Fruit fly (Drosophila melanogaster) whole organism, embryonic: ENCODE measurements around the gene CG18473.
A peak's percentile ranks its signal among the peaks of the same experiment; 100 is the strongest.

Experiments used
- BtbVII ChIP-seq: fragments of 200-800 bp; sonication (Bioruptor generic); optimal IDR thresholded peaks from 3 replicates; lab custom pipeline; 2017; ENCODE audit warnings: missing biosample characterization, mild to moderate bottlenecking, missing genetic modification characterization
- C15 ChIP-seq: fragments of 200-800 bp; sonication (Bioruptor generic); IDR thresholded peaks from 3 replicates; pipeline ENCODE4 v1.3.6; 2022; ENCODE audit warnings: missing biosample characterization, missing genetic modification characterization
- CG10274 ChIP-seq: fragments of 200-800 bp; sonication (Bioruptor generic); optimal IDR thresholded peaks from 3 replicates; lab custom pipeline; 2017; ENCODE audit warnings: missing biosample characterization, mild to moderate bottlenecking, missing genetic modification characterization
- CG10462 ChIP-seq: fragments of 200-800 bp; sonication (Bioruptor generic); optimal IDR thresholded peaks from 2 replicates; lab custom pipeline; 2016; ENCODE audit warnings: missing biosample characterization, missing genetic modification characterization
- CG14860 ChIP-seq: fragments of 200-800 bp; sonication (Bioruptor generic); IDR thresholded peaks from 3 replicates; pipeline ENCODE4 v1.3.6; 2022; ENCODE audit warnings: missing biosample characterization, missing genetic modification characterization; ENCODE audit not compliant: partially characterized antibody
- CG15514 ChIP-seq: fragments of 200-800 bp; sonication (Bioruptor generic); optimal IDR thresholded peaks from 3 replicates; lab custom pipeline; 2017; ENCODE audit warnings: missing biosample characterization, missing genetic modification characterization, mild to moderate bottlenecking, moderate library complexity, missing genetic modification reagents
- CG1602 ChIP-seq: fragments of 200-800 bp; sonication (Bioruptor generic); optimal IDR thresholded peaks from 3 replicates; lab custom pipeline; 2016; ENCODE audit warnings: missing biosample characterization, missing genetic modification characterization
- CG16813 ChIP-seq: fragments of 200-800 bp; sonication (Bioruptor generic); IDR thresholded peaks from 3 replicates; pipeline ENCODE4 v1.3.6; 2022; ENCODE audit warnings: missing biosample characterization, missing genetic modification characterization; ENCODE audit not compliant: partially characterized antibody
- CG16863 ChIP-seq: fragments of 200-800 bp; sonication (Bioruptor generic); optimal IDR thresholded peaks from 3 replicates; lab custom pipeline; 2016; ENCODE audit warnings: missing biosample characterization, missing genetic modification characterization
- CG17361 ChIP-seq: fragments of 200-800 bp; sonication (Bioruptor generic); IDR thresholded peaks from 3 replicates; pipeline ENCODE4 v1.3.6; 2022; ENCODE audit warnings: missing biosample characterization, missing genetic modification characterization
- CG2199 ChIP-seq: fragments of 200-800 bp; sonication (Bioruptor generic); IDR thresholded peaks from 3 replicates; pipeline ENCODE4 v1.3.6; 2022; ENCODE audit warnings: missing biosample characterization, missing genetic modification characterization
- CG2889 ChIP-seq: fragments of 200-800 bp; sonication (Bioruptor generic); IDR thresholded peaks from 3 replicates; pipeline ENCODE4 v1.3.6; 2022; ENCODE audit warnings: missing biosample characterization, missing genetic modification characterization
- CG3995 ChIP-seq: fragments of 200-800 bp; sonication (Bioruptor generic); optimal IDR thresholded peaks from 3 replicates; lab custom pipeline; 2016; ENCODE audit warnings: missing biosample characterization, missing genetic modification characterization
- CG4328 ChIP-seq: fragments of 200-800 bp; sonication (Bioruptor generic); optimal IDR thresholded peaks from 3 replicates; lab custom pipeline; 2017; ENCODE audit warnings: missing biosample characterization, missing genetic modification reagents, missing genetic modification characterization
- CG6272 ChIP-seq: fragments of 200-800 bp; sonication (Bioruptor generic); IDR thresholded peaks from 2 replicates; pipeline ENCODE4 v1.3.6; 2022; ENCODE audit warnings: missing biosample characterization, missing genetic modification characterization
- CG6689 ChIP-seq: fragments of 200-800 bp; sonication (Bioruptor generic); IDR thresholded peaks from 2 replicates; pipeline ENCODE4 v1.3.6; 2022; ENCODE audit warnings: missing biosample characterization, missing genetic modification characterization
- CG6765 ChIP-seq: fragments of 200-800 bp; sonication (Bioruptor generic); optimal IDR thresholded peaks from 3 replicates; lab custom pipeline; 2017; ENCODE audit warnings: missing biosample characterization, mild to moderate bottlenecking, missing genetic modification characterization
- CG7556 ChIP-seq: fragments of 200-800 bp; sonication (Bioruptor generic); optimal IDR thresholded peaks from 2 replicates; lab custom pipeline; 2017; ENCODE audit warnings: missing biosample characterization, mild to moderate bottlenecking, missing genetic modification characterization
- CG7987 ChIP-seq: fragments of 200-800 bp; sonication (Bioruptor generic); optimal IDR thresholded peaks from 2 replicates; lab custom pipeline; 2018; ENCODE audit warnings: missing biosample characterization, mild to moderate bottlenecking, missing genetic modification characterization, moderate library complexity
- CoRest ChIP-seq: fragments of 200-800 bp; sonication (Bioruptor generic); optimal IDR thresholded peaks from 3 replicates; lab custom pipeline; 2018; ENCODE audit warnings: missing biosample characterization, mild to moderate bottlenecking, missing genetic modification characterization, moderate library complexity
- D ChIP-seq, 2 experiments: fragments of 200-800 bp in 1 of 2; fragments of >200 bp in 1 of 2; sonication (Bioruptor generic) in 1 of 2; optimal IDR thresholded peaks; 2 replicates in 1 of 2; 3 replicates in 1 of 2; lab custom pipeline; 2017; ENCODE audit warnings: mild to moderate bottlenecking in 1 of 2, missing biosample characterization in 1 of 2, missing genetic modification characterization in 1 of 2, missing genetic modification reagents in 1 of 2
- Dfd ChIP-seq, 2 experiments: fragments of >200 bp; optimal IDR thresholded peaks; 2 replicates each; lab custom pipeline; 2017; ENCODE audit warnings: missing biosample characterization in 2 of 2, missing genetic modification characterization in 2 of 2
- Doc3 ChIP-seq: fragments of 200-800 bp; sonication (Bioruptor generic); IDR thresholded peaks from 3 replicates; pipeline ENCODE4 v1.3.6; 2022; ENCODE audit warnings: missing biosample characterization, missing genetic modification characterization; ENCODE audit not compliant: partially characterized antibody
- H2.0 ChIP-seq: fragments of 200-800 bp; sonication (Bioruptor generic); IDR thresholded peaks from 2 replicates; pipeline ENCODE4 v1.3.6; 2022; ENCODE audit warnings: missing biosample characterization, missing genetic modification characterization
- HHEX ChIP-seq: fragments of 200-800 bp; sonication (Bioruptor generic); optimal IDR thresholded peaks from 3 replicates; lab custom pipeline; 2017; ENCODE audit warnings: missing biosample characterization, mild to moderate bottlenecking, missing genetic modification characterization, missing genetic modification reagents
- HLH3B ChIP-seq: fragments of 200-800 bp; sonication (Bioruptor generic); IDR thresholded peaks from 2 replicates; pipeline ENCODE4 v1.3.6; 2022; ENCODE audit warnings: missing biosample characterization, missing genetic modification characterization
- HLH4C ChIP-seq: fragments of 200-800 bp; sonication (Bioruptor generic); IDR thresholded peaks from 3 replicates; pipeline ENCODE4 v1.3.6; 2022; ENCODE audit warnings: missing biosample characterization, missing genetic modification characterization; ENCODE audit not compliant: partially characterized antibody
- Hr39 ChIP-seq: fragments of >200 bp; optimal IDR thresholded peaks from 2 replicates; lab custom pipeline; 2017
- MTF-1 ChIP-seq: fragments of 200-800 bp; sonication (Bioruptor generic); optimal IDR thresholded peaks from 2 replicates; lab custom pipeline; 2018; ENCODE audit warnings: missing biosample characterization, mild to moderate bottlenecking, missing genetic modification characterization, borderline replicate concordance
- NC2α ChIP-seq: fragments of 200-800 bp; sonication (Bioruptor generic); optimal IDR thresholded peaks from 2 replicates; lab custom pipeline; 2016; ENCODE audit warnings: missing biosample characterization, missing genetic modification characterization
- Six4 ChIP-seq: fragments of 200-800 bp; sonication (Bioruptor generic); optimal IDR thresholded peaks from 2 replicates; lab custom pipeline; 2016; ENCODE audit warnings: missing biosample characterization, missing genetic modification characterization
- ac ChIP-seq: fragments of 200-800 bp; sonication (Bioruptor generic); optimal IDR thresholded peaks from 3 replicates; lab custom pipeline; 2017; ENCODE audit warnings: missing biosample characterization, mild to moderate bottlenecking, missing genetic modification characterization
- cg ChIP-seq: fragments of 200-800 bp; sonication (Bioruptor generic); optimal IDR thresholded peaks from 3 replicates; lab custom pipeline; 2019; ENCODE audit warnings: missing biosample characterization, mild to moderate bottlenecking, missing genetic modification characterization, moderate library complexity
- ci ChIP-seq: fragments of 200-800 bp; sonication (Bioruptor generic); IDR thresholded peaks from 3 replicates; pipeline ENCODE4 v1.3.6; 2022; ENCODE audit warnings: missing biosample characterization, missing genetic modification characterization
- ind ChIP-seq: fragments of 200-800 bp; sonication (Bioruptor generic); optimal IDR thresholded peaks from 3 replicates; lab custom pipeline; 2016; ENCODE audit warnings: missing biosample characterization, missing genetic modification characterization
- lmd ChIP-seq: fragments of 200-800 bp; sonication (Bioruptor generic); IDR thresholded peaks from 2 replicates; pipeline ENCODE4 v1.3.6; 2022; ENCODE audit warnings: missing biosample characterization, missing genetic modification characterization
- lola ChIP-seq, 3 experiments: fragments of >200 bp in 2 of 3; fragments of 200-800 bp in 1 of 3; sonication (Bioruptor generic) in 1 of 3; optimal IDR thresholded peaks; 2 replicates each; lab custom pipeline; 2017 to 2019; ENCODE audit warnings: missing biosample characterization in 3 of 3, missing genetic modification characterization in 3 of 3, mild to moderate bottlenecking in 1 of 3, moderate library complexity in 1 of 3
- luna ChIP-seq: fragments of 200-800 bp; sonication (Bioruptor generic); optimal IDR thresholded peaks from 2 replicates; lab custom pipeline; 2016; ENCODE audit warnings: missing biosample characterization, missing genetic modification characterization
- mam ChIP-seq: fragments of 200-800 bp; sonication (Bioruptor generic); optimal IDR thresholded peaks from 3 replicates; lab custom pipeline; 2016; ENCODE audit warnings: missing biosample characterization, missing genetic modification characterization
- nau ChIP-seq: fragments of 200-800 bp; sonication (Bioruptor generic); optimal IDR thresholded peaks from 3 replicates; lab custom pipeline; 2017; ENCODE audit warnings: missing biosample characterization, mild to moderate bottlenecking, missing genetic modification characterization, missing genetic modification reagents
- pzg ChIP-seq: fragments of 200-800 bp; sonication (Bioruptor generic); optimal IDR thresholded peaks from 3 replicates; lab custom pipeline; 2018; ENCODE audit warnings: missing biosample characterization, mild to moderate bottlenecking, missing genetic modification characterization, moderate library complexity
- shn ChIP-seq: fragments of 200-800 bp; sonication (Bioruptor generic); optimal IDR thresholded peaks from 3 replicates; lab custom pipeline; 2016; ENCODE audit warnings: missing biosample characterization, missing genetic modification characterization
- sima ChIP-seq: fragments of 200-800 bp; sonication (Bioruptor generic); optimal IDR thresholded peaks from 2 replicates; lab custom pipeline; 2016; ENCODE audit warnings: missing biosample characterization, missing genetic modification characterization
- stc ChIP-seq: fragments of 200-800 bp; sonication (Bioruptor generic); IDR thresholded peaks from 2 replicates; pipeline ENCODE4 v1.3.6; 2022; ENCODE audit warnings: missing biosample characterization, missing genetic modification characterization
- stwl ChIP-seq: fragments of 200-800 bp; sonication (Bioruptor generic); optimal IDR thresholded peaks from 3 replicates; lab custom pipeline; 2018; ENCODE audit warnings: missing biosample characterization, mild to moderate bottlenecking, missing genetic modification characterization, moderate library complexity
- tap ChIP-seq: fragments of 200-800 bp; optimal IDR thresholded peaks from 3 replicates; lab custom pipeline; 2019; ENCODE audit warnings: missing biosample characterization, mild to moderate bottlenecking, missing genetic modification characterization, moderate library complexity
- tup ChIP-seq: fragments of 200-800 bp; sonication (Bioruptor generic); optimal IDR thresholded peaks from 2 replicates; lab custom pipeline; 2016; ENCODE audit warnings: missing biosample characterization, mild to moderate bottlenecking, missing genetic modification characterization, moderate library complexity
- yki ChIP-seq: fragments of >200 bp; optimal IDR thresholded peaks from 3 replicates; lab custom pipeline; 2018
- zen ChIP-seq: fragments of 200-800 bp; sonication (Bioruptor generic); optimal IDR thresholded peaks from 3 replicates; lab custom pipeline; 2018; ENCODE audit warnings: missing biosample characterization, mild to moderate bottlenecking, missing genetic modification characterization, moderate library complexity
- zfh2 ChIP-seq: fragments of 200-800 bp; sonication (Bioruptor generic); optimal IDR thresholded peaks from 2 replicates; lab custom pipeline; 2016; ENCODE audit warnings: missing biosample characterization, missing genetic modification characterization

The CG18473 gene

DNA sequence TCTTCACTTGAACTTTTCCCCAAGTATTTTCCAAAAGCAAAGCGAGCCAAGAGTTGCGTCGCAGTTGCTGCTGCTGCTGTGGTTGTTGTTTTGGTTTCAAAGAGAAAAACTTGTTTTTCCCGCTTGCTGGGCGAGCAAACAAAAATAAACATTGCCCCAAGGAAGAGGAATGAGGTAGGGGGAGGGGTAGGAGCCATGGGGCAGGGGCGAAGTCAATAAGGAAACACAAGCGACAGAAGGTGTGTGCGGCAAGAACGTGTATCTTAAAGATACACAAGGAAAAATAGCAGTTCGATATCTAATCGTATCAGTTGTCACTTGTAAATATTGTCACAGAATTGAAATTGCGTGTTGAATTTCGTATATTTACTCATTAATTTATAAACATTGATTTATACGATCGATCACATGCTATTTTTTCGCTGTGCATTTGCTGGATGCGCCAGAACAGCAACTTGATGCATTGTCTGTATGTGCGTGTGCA, 30.5 kb downstream of the CG18473 start (continued):
- TF ChIP-seq CG10462 (GFP tag; lab: Kevin White, UChicago) = no peak
- no peak for TF ChIP-seq CG2889 (GFP tag; lab: Robert Waterston, UW)
- TF ChIP-seq D (optimal IDR thresholded peaks at IDR 0.05; lab: Kevin White, UChicago) = no peak
- peak; percentile 80 for TF ChIP-seq D (GFP tag; optimal IDR thresholded peaks at IDR 0.05; lab: Kevin White, UChicago)
- peak; percentile 60; the same call in 1 of the 2 replicates for TF ChIP-seq CG6689 (GFP tag; lab: Robert Waterston, UW)
- no peak for TF ChIP-seq luna (GFP tag; lab: Kevin White, UChicago)
- TF ChIP-seq lmd (GFP tag; lab: Robert Waterston, UW) = peak; percentile 64
- TF ChIP-seq CoRest (tag; lab: Kevin White, UChicago) = peak; percentile 76
- TF ChIP-seq sima = no peak
- peak; percentile 49; the same call in 1 of the 2 replicates for TF ChIP-seq H2.0
- TF ChIP-seq Hr39 (lab: Kevin White, UChicago) = no peak
- peak; percentile 84 for TF ChIP-seq ac (GFP tag; lab: Kevin White, UChicago)
- no peak for TF ChIP-seq stwl
- no peak for TF ChIP-seq zfh2
- no peak for TF ChIP-seq pzg (GFP tag; lab: Kevin White, UChicago)
- peak; percentile 15 for TF ChIP-seq cg (GFP tag; lab: Kevin White, UChicago)
- TF ChIP-seq HHEX (GFP tag; lab: Kevin White, UChicago) = peak; percentile 56
- peak; percentile 67 for TF ChIP-seq CG17361 (GFP tag; lab: Robert Waterston, UW)
- 0 out of 3 replicates have a peak, but pooled peaks have one; percentile 6 for TF ChIP-seq C15
- TF ChIP-seq zen (tag; lab: Kevin White, UChicago) = peak; percentile 50
- peak; percentile 53; the same call in 1 of the 2 replicates for TF ChIP-seq stc (GFP tag; lab: Robert Waterston, UW)
- peak; percentile 49 for TF ChIP-seq Six4 (GFP tag; lab: Kevin White, UChicago)
- peak; percentile 48 for TF ChIP-seq ind (GFP tag; lab: Kevin White, UChicago)
- peak; percentile 38 for TF ChIP-seq CG7987
- TF ChIP-seq ci (GFP tag; lab: Robert Waterston, UW) = peak; percentile 87
- TF ChIP-seq shn (GFP tag; lab: Kevin White, UChicago) = peak; percentile 38
- TF ChIP-seq tup (GFP tag; lab: Kevin White, UChicago) = peak; percentile 44
- TF ChIP-seq tap = peak; percentile 64
- peak; percentile 32 for TF ChIP-seq mam (GFP tag; lab: Kevin White, UChicago)
- peak; percentile 65 for TF ChIP-seq nau
- TF ChIP-seq CG4328 (GFP tag; lab: Kevin White, UChicago) = peak; percentile 44
- TF ChIP-seq HLH3B = peak; percentile 65
- TF ChIP-seq BtbVII (GFP tag; lab: Kevin White, UChicago) = peak; percentile 83
- no peak for TF ChIP-seq Dfd (GFP tag; optimal IDR thresholded peaks at IDR 0.05; lab: Kevin White, UChicago)
- TF ChIP-seq HLH4C (GFP tag; lab: Robert Waterston, UW) = no peak
- TF ChIP-seq CG10274 (GFP tag; lab: Kevin White, UChicago) = peak; percentile 38
- TF ChIP-seq NC2α = peak; percentile 33
- TF ChIP-seq CG7556 = peak; percentile 66
- no peak for TF ChIP-seq Doc3 (GFP tag; lab: Robert Waterston, UW)
- peak; percentile 26 for TF ChIP-seq CG16863 (GFP tag; lab: Kevin White, UChicago)
- peak in 1 of 3 experiments; percentile 86 for TF ChIP-seq lola (GFP tag; optimal IDR thresholded peaks at IDR 0.05; lab: Kevin White, UChicago)
- no peak for TF ChIP-seq CG6272
- no peak for TF ChIP-seq yki (lab: Kevin White, UChicago)
- 0 out of 3 replicates have a peak, but pooled peaks have one; percentile 18 for TF ChIP-seq CG2199 (GFP tag; lab: Robert Waterston, UW)
- peak; percentile 81 for TF ChIP-seq MTF-1 (GFP tag; lab: Kevin White, UChicago)
- peak; percentile 60 for TF ChIP-seq CG1602 (GFP tag; lab: Kevin White, UChicago)
- TF ChIP-seq CG14860 (GFP tag; lab: Robert Waterston, UW) = no peak
- peak; percentile 48 for TF ChIP-seq CG15514 (GFP tag; lab: Kevin White, UChicago)
- TF ChIP-seq CG3995 (GFP tag; lab: Kevin White, UChicago) = no peak
- peak; percentile 20 for TF ChIP-seq CG6765 (GFP tag; lab: Kevin White, UChicago)
- TF ChIP-seq CG16813 (GFP tag; lab: Robert Waterston, UW) = no peak
